Worm (Caenorhabditis elegans) whole organism, L4 larva: Measurements from ENCODE around the gene acdh-12.
A peak's percentile ranks its signal among the peaks of the same experiment; 100 is the strongest.

Experiments used
- T20F7.1 ChIP-seq: fragments of 200-800 bp; sonication (Bioruptor generic); optimal IDR thresholded peaks from 2 replicates; lab custom pipeline; 2018; ENCODE audit warnings: mild to moderate bottlenecking, missing genetic modification characterization, missing compliant biosample characterization
- Y105C5A.15 ChIP-seq: fragments of 200-800 bp; sonication (Bioruptor generic); IDR thresholded peaks from 2 replicates; pipeline ENCODE4 v1.3.6; 2022; ENCODE audit warnings: missing genetic modification characterization, missing compliant biosample characterization
- Y75B8A.6 ChIP-seq: fragments of 200-800 bp; sonication (Bioruptor generic); IDR thresholded peaks from 2 replicates; pipeline ENCODE4 v1.3.6; 2022; ENCODE audit warnings: missing genetic modification reagents, missing genetic modification characterization, missing compliant biosample characterization
- ceh-28 ChIP-seq: fragments of 150-350 bp; optimal IDR thresholded peaks from 2 replicates; lab custom pipeline; 2014; ENCODE audit warnings: missing biosample characterization, missing genetic modification reagents, missing genetic modification characterization
- ceh-82 ChIP-seq: sonication (generic microtip); optimal IDR thresholded peaks from 2 replicates; lab custom pipeline; 2017; ENCODE audit warnings: missing biosample characterization, missing genetic modification characterization
- ces-1 ChIP-seq: fragments of 150-350 bp; sonication (generic microtip); optimal IDR thresholded peaks from 4 replicates; lab custom pipeline; 2014; ENCODE audit warnings: missing biosample characterization, missing genetic modification reagents, missing genetic modification characterization
- ctbp-1 ChIP-seq: fragments of 200-800 bp; sonication (Bioruptor generic); IDR thresholded peaks from 2 replicates; pipeline ENCODE4 v1.3.6; 2022; ENCODE audit warnings: missing genetic modification reagents, missing genetic modification characterization, missing compliant biosample characterization
- daf-16 ChIP-seq, 3 experiments: sonication (generic microtip); optimal IDR thresholded peaks; 2 replicates each; lab custom pipeline; 2016 to 2017; ENCODE audit warnings: missing genetic modification characterization in 3 of 3, missing genetic modification reagents in 3 of 3, mild to moderate bottlenecking in 2 of 3, missing compliant biosample characterization in 2 of 3, missing biosample characterization in 1 of 3, moderate library complexity in 1 of 3
- daf-8 ChIP-seq: fragments of 200-800 bp; sonication (Bioruptor generic); IDR thresholded peaks from 2 replicates; pipeline ENCODE4 v1.3.6; 2022; ENCODE audit warnings: missing genetic modification characterization, missing compliant biosample characterization
- dmd-6 ChIP-seq: fragments of 200-800 bp; sonication (Bioruptor generic); IDR thresholded peaks from 2 replicates; pipeline ENCODE4 v1.3.6; 2022; ENCODE audit warnings: missing genetic modification reagents, missing genetic modification characterization, missing compliant biosample characterization
- dmd-8 ChIP-seq: fragments of 200-800 bp; sonication (Bioruptor generic); IDR thresholded peaks from 2 replicates; pipeline ENCODE4 v1.3.6; 2022; ENCODE audit warnings: missing genetic modification characterization, missing compliant biosample characterization
- dpl-1 ChIP-seq: fragments of 150-350 bp; optimal IDR thresholded peaks from 2 replicates; lab custom pipeline; 2014; ENCODE audit warnings: missing biosample characterization, missing genetic modification reagents, missing genetic modification characterization
- dve-1 ChIP-seq: sonication (generic microtip); optimal IDR thresholded peaks from 2 replicates; lab custom pipeline; 2017; ENCODE audit warnings: antibody characterized with exemption, mild to moderate bottlenecking, missing genetic modification characterization, missing compliant biosample characterization; ENCODE audit not compliant: insufficient read depth
- egl-43 ChIP-seq: fragments of 200-800 bp; sonication (Bioruptor generic); IDR thresholded peaks from 2 replicates; pipeline ENCODE4 v1.3.6; 2022; ENCODE audit warnings: missing genetic modification reagents, missing genetic modification characterization, missing compliant biosample characterization
- fos-1 ChIP-seq: fragments of 150-350 bp; optimal IDR thresholded peaks from 2 replicates; lab custom pipeline; 2014; ENCODE audit warnings: missing biosample characterization, missing genetic modification characterization
- hlh-11 ChIP-seq: fragments of 200-800 bp; sonication (Bioruptor generic); optimal IDR thresholded peaks from 2 replicates; lab custom pipeline; 2018; ENCODE audit warnings: mild to moderate bottlenecking, missing genetic modification characterization, missing compliant biosample characterization
- hlh-30 ChIP-seq: sonication (generic microtip); optimal IDR thresholded peaks from 2 replicates; lab custom pipeline; 2017; ENCODE audit warnings: antibody characterized with exemption, mild to moderate bottlenecking, missing genetic modification characterization, missing compliant biosample characterization; ENCODE audit not compliant: insufficient read depth
- lin-29 ChIP-seq: fragments of 200-800 bp; sonication (Bioruptor generic); IDR thresholded peaks from 2 replicates; pipeline ENCODE4 v1.3.6; 2022; ENCODE audit warnings: missing genetic modification reagents, missing genetic modification characterization, missing compliant biosample characterization
- lin-38 ChIP-seq: fragments of 200-800 bp; sonication (Bioruptor generic); IDR thresholded peaks from 2 replicates; pipeline ENCODE4 v1.3.6; 2022; ENCODE audit warnings: missing genetic modification reagents, missing genetic modification characterization, missing compliant biosample characterization
- mes-2 ChIP-seq: sonication (generic microtip); optimal IDR thresholded peaks from 2 replicates; lab custom pipeline; 2016; ENCODE audit warnings: missing genotype, mild to moderate bottlenecking, missing genetic modification characterization, missing compliant biosample characterization; ENCODE audit not compliant: poor library complexity, severe bottlenecking
- mxl-3 ChIP-seq: fragments of 200-800 bp; sonication (Bioruptor generic); optimal IDR thresholded peaks from 2 replicates; lab custom pipeline; 2018; ENCODE audit warnings: mild to moderate bottlenecking, missing genetic modification characterization, missing compliant biosample characterization
- nhr-11 ChIP-seq: fragments of 150-350 bp; optimal IDR thresholded peaks from 2 replicates; lab custom pipeline; 2014; ENCODE audit warnings: missing biosample characterization, missing genetic modification characterization
- nhr-237 ChIP-seq: sonication (generic microtip); optimal IDR thresholded peaks from 2 replicates; lab custom pipeline; 2017; ENCODE audit warnings: missing biosample characterization, missing genetic modification characterization
- nhr-28 ChIP-seq: fragments of 150-350 bp; optimal IDR thresholded peaks from 2 replicates; lab custom pipeline; 2014; ENCODE audit warnings: missing biosample characterization, missing genetic modification characterization
- pqm-1 ChIP-seq: sonication (generic microtip); optimal IDR thresholded peaks from 2 replicates; lab custom pipeline; 2017; ENCODE audit warnings: missing biosample characterization, missing genetic modification characterization
- set-16 ChIP-seq: fragments of 200-800 bp; sonication (Bioruptor generic); IDR thresholded peaks from 2 replicates; pipeline ENCODE4 v1.3.6; 2022; ENCODE audit warnings: missing genetic modification reagents, missing genetic modification characterization, missing compliant biosample characterization
- spr-3 ChIP-seq: fragments of 200-800 bp; sonication (Bioruptor generic); optimal IDR thresholded peaks from 2 replicates; lab custom pipeline; 2018; ENCODE audit warnings: mild to moderate bottlenecking, missing genetic modification characterization, missing compliant biosample characterization
- unc-130 ChIP-seq: sonication (generic microtip); optimal IDR thresholded peaks from 2 replicates; lab custom pipeline; 2016; ENCODE audit warnings: missing genetic modification reagents, missing genetic modification characterization, missing compliant biosample characterization
- unc-39 ChIP-seq: sonication (generic microtip); optimal IDR thresholded peaks from 2 replicates; lab custom pipeline; 2017; ENCODE audit warnings: missing biosample characterization, missing genetic modification characterization
- unc-62 ChIP-seq, 3 experiments: fragments of 150-350 bp in 1 of 3; sonication (generic microtip); optimal IDR thresholded peaks in 2 of 3; peaks in 1 of 3; 1 replicate in 1 of 3; 2 replicates in 2 of 3; lab custom pipeline; 2014 to 2017; ENCODE audit warnings: missing biosample characterization in 3 of 3, missing genetic modification characterization in 3 of 3, missing genetic modification reagents in 3 of 3, missing genotype in 1 of 3
- zag-1 ChIP-seq: fragments of 150-350 bp; optimal IDR thresholded peaks from 2 replicates; lab custom pipeline; 2014; ENCODE audit warnings: missing biosample characterization, missing genetic modification characterization
- zip-2 ChIP-seq: fragments of 150-350 bp; optimal IDR thresholded peaks from 2 replicates; lab custom pipeline; 2014; ENCODE audit warnings: missing biosample characterization, missing genetic modification characterization
- ztf-11 ChIP-seq: fragments of 150-350 bp; optimal IDR thresholded peaks from 2 replicates; lab custom pipeline; 2014; ENCODE audit warnings: missing biosample characterization, missing genetic modification characterization

Gene acdh-12

DNA sequence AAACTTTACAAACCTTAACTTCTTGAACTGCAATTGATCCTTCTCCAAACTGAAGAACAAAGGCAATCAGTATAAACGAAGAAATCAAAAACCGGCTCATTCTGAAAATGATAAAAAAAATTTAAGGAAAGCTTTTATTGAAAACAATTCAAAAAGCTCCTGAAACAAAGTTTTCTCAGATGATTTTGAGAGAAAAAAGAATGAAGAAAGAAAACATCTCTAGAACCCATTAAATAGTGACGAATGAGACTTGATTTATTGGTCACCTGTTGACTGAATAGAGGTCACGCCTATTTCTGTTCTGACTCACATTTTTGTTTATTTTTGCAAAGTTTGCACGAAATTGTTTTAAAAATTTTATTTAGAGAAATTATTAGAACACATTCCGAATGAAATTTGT, 15.8 kb upstream of the acdh-12 start, which contains the start of gene E04F6.8:
Gene E04F6.8 (minus strand): TSS at position 101 of the 400 bp plus-strand sequence.
- TF ChIP-seq hlh-30 (tag; lab: Kevin White, UChicago) (peak; percentile 38), unc-62 (GFP tag; optimal IDR thresholded peaks at IDR 0.05 in 1 of 2; lab: Kevin White, UChicago) (no peak), unc-62 (tag; optimal IDR thresholded peaks at IDR 0.05; lab: Kevin White, UChicago) (no peak), fos-1 (tag; lab: Kevin White, UChicago) (no peak), nhr-11 (peak; percentile 8), daf-16 (GFP tag; optimal IDR thresholded peaks at IDR 0.05; lab: Kevin White, UChicago) (peak in 1 of 2 experiments; percentile 75), daf-16 (tag; optimal IDR thresholded peaks at IDR 0.05; lab: Kevin White, UChicago) (no peak)

ce11 chrII:7210187-7210586, 14.7 kb upstream of the acdh-12 start, which contains the start of gene E04F6.15:
TSS of gene E04F6.15 (minus strand) at chrII:7210287.
- no peak for TF ChIP-seq ces-1 (GFP tag; lab: Kevin White, UChicago)
- no peak for TF ChIP-seq dmd-8 (GFP tag; lab: Robert Waterston, UW)
- no peak for TF ChIP-seq ctbp-1 (GFP tag; lab: Robert Waterston, UW)
- TF ChIP-seq T20F7.1 = peak; percentile 10
- no peak for TF ChIP-seq Y75B8A.6
- TF ChIP-seq ceh-28 = no peak
- TF ChIP-seq dve-1 (tag; lab: Kevin White, UChicago) = peak; percentile 31
- TF ChIP-seq zag-1 (tag; lab: Kevin White, UChicago) = no peak
- TF ChIP-seq daf-8 (GFP tag; lab: Robert Waterston, UW) = no peak
- no peak for TF ChIP-seq nhr-11
- peak; percentile 47; the same call in 1 of the 2 replicates for TF ChIP-seq dmd-6 (GFP tag; lab: Robert Waterston, UW)
- no peak for TF ChIP-seq unc-39 (tag; lab: Kevin White, UChicago)
- no peak for TF ChIP-seq egl-43 (GFP tag; lab: Robert Waterston, UW)
- no peak for TF ChIP-seq mxl-3 (GFP tag; lab: Kevin White, UChicago)
- no peak for TF ChIP-seq Y105C5A.15 (GFP tag; lab: Robert Waterston, UW)

ce11 chrII:7208184-7208583, 12.7 kb upstream of the acdh-12 start, which contains the start of gene dhs-7:
TSS of gene dhs-7 (minus strand) at chrII:7208460.
- TF ChIP-seq mes-2 (tag; lab: Kevin White, UChicago) = no peak
- TF ChIP-seq dve-1 (tag; lab: Kevin White, UChicago) = peak; percentile 58
- TF ChIP-seq pqm-1 (tag; lab: Kevin White, UChicago) = peak; percentile 47
- TF ChIP-seq lin-38 (GFP tag; lab: Robert Waterston, UW) = no peak
- TF ChIP-seq ztf-11 = no peak
- peak; percentile 34 for TF ChIP-seq nhr-28 (tag; lab: Kevin White, UChicago)
- no peak for TF ChIP-seq ceh-82 (tag; lab: Kevin White, UChicago)
- TF ChIP-seq dmd-6 (GFP tag; lab: Robert Waterston, UW) = peak; percentile 36; the same call in 1 of the 2 replicates
- TF ChIP-seq spr-3 (GFP tag; lab: Kevin White, UChicago) = no peak
- no peak for TF ChIP-seq daf-16 (GFP tag; optimal IDR thresholded peaks at IDR 0.05; lab: Kevin White, UChicago)
- peak; percentile 70 for TF ChIP-seq daf-16 (tag; optimal IDR thresholded peaks at IDR 0.05; lab: Kevin White, UChicago)
- peak; percentile 20 for TF ChIP-seq hlh-11 (tag; lab: Kevin White, UChicago)

DNA sequence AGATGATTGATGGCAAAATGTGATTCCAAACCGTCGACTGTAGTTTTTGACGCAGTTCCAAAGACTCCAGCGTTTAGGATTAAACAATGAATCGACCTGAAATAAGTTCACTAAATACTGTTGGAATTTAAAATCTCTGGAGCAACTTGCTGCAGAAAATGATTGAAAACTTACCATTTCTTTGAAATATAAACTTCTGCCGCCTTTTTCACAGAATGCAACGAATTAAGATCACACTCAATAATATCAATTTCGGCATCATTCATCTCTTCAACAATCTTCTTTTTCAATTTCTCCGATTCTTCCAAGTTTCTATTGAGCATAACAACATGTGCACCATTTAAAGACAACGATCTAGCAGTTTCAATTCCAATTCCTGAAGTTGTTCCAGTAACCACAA, 12.2 kb upstream of the acdh-12 start:
- peak in 1 of 2 experiments; percentile 90 for TF ChIP-seq unc-62 (GFP tag; optimal IDR thresholded peaks at IDR 0.05 in 1 of 2; lab: Kevin White, UChicago)
- TF ChIP-seq unc-62 (tag; optimal IDR thresholded peaks at IDR 0.05; lab: Kevin White, UChicago) = no peak
- TF ChIP-seq lin-29 (GFP tag; lab: Robert Waterston, UW) = no peak

ce11 chrII:7205388-7205787, 9.9 kb upstream of the acdh-12 start, which contains the start of gene srd-59:
TSS of gene srd-59 (plus strand) at chrII:7205688.
- TF ChIP-seq dpl-1 (no peak), Y105C5A.15 (GFP tag; lab: Robert Waterston, UW) (no peak), unc-130 (GFP tag; lab: Kevin White, UChicago) (no peak), zip-2 (tag; lab: Kevin White, UChicago) (no peak), nhr-237 (tag; lab: Kevin White, UChicago) (no peak), set-16 (no peak)
